Fruit fly (Drosophila melanogaster) whole organism, embryonic: ENCODE measurements around the gene CG34461.

Experiments
- Adf1 ChIP-seq: fragments of 200-800 bp; sonication (Bioruptor generic); IDR thresholded peaks from 2 replicates; pipeline ENCODE4 v1.3.6; 2022; ENCODE audit warnings: missing biosample characterization, missing genetic modification characterization
- CG10543 ChIP-seq: fragments of 200-800 bp; sonication (Bioruptor generic); optimal IDR thresholded peaks from 3 replicates; lab custom pipeline; 2017; ENCODE audit warnings: missing biosample characterization, mild to moderate bottlenecking, missing genetic modification characterization, moderate library complexity
- CG11247 ChIP-seq: fragments of 200-800 bp; sonication (Bioruptor generic); IDR thresholded peaks from 2 replicates; pipeline ENCODE4 v1.3.6; 2022; ENCODE audit warnings: missing biosample characterization, missing genetic modification characterization
- CG11456 ChIP-seq: fragments of 200-800 bp; sonication (Bioruptor generic); IDR thresholded peaks from 3 replicates; pipeline ENCODE4 v1.3.6; 2022; ENCODE audit warnings: missing biosample characterization, missing genetic modification characterization
- CG11504 ChIP-seq: fragments of 200-800 bp; sonication (Bioruptor generic); optimal IDR thresholded peaks from 3 replicates; lab custom pipeline; 2019; ENCODE audit warnings: missing biosample characterization, mild to moderate bottlenecking, missing genetic modification characterization, moderate library complexity
- CG11723 ChIP-seq: fragments of 200-800 bp; sonication (Bioruptor generic); optimal IDR thresholded peaks from 2 replicates; lab custom pipeline; 2017; ENCODE audit warnings: missing biosample characterization, mild to moderate bottlenecking, missing genetic modification characterization
- CG13624 ChIP-seq: fragments of 200-800 bp; sonication (Bioruptor generic); optimal IDR thresholded peaks from 2 replicates; lab custom pipeline; 2016; ENCODE audit warnings: missing biosample characterization, missing genetic modification characterization
- CG13775 ChIP-seq: fragments of 200-800 bp; sonication (Bioruptor generic); optimal IDR thresholded peaks from 3 replicates; lab custom pipeline; 2017; ENCODE audit warnings: missing biosample characterization, mild to moderate bottlenecking, missing genetic modification characterization
- CG14710 ChIP-seq: fragments of 200-800 bp; sonication (Bioruptor generic); optimal IDR thresholded peaks from 3 replicates; lab custom pipeline; 2019; ENCODE audit warnings: missing biosample characterization, mild to moderate bottlenecking, missing genetic modification characterization, moderate library complexity
- CG14860 ChIP-seq: fragments of 200-800 bp; sonication (Bioruptor generic); IDR thresholded peaks from 3 replicates; pipeline ENCODE4 v1.3.6; 2022; ENCODE audit warnings: missing biosample characterization, missing genetic modification characterization; ENCODE audit not compliant: partially characterized antibody
- CG16863 ChIP-seq: fragments of 200-800 bp; sonication (Bioruptor generic); optimal IDR thresholded peaks from 3 replicates; lab custom pipeline; 2016; ENCODE audit warnings: missing biosample characterization, missing genetic modification characterization
- CG17568 ChIP-seq: fragments of 200-800 bp; sonication (Bioruptor generic); optimal IDR thresholded peaks from 2 replicates; lab custom pipeline; 2018; ENCODE audit warnings: missing biosample characterization, mild to moderate bottlenecking, missing genetic modification characterization, moderate library complexity
- CG17612 ChIP-seq: fragments of 200-800 bp; sonication (Bioruptor generic); IDR thresholded peaks from 2 replicates; pipeline ENCODE4 v1.3.6; 2022; ENCODE audit warnings: missing biosample characterization, missing genetic modification characterization
- CG18764 ChIP-seq: fragments of 200-800 bp; sonication (Bioruptor generic); optimal IDR thresholded peaks from 3 replicates; lab custom pipeline; 2016; ENCODE audit warnings: missing biosample characterization, missing genetic modification characterization
- CG3281 ChIP-seq: fragments of 200-800 bp; sonication (Bioruptor generic); optimal IDR thresholded peaks from 3 replicates; lab custom pipeline; 2017; ENCODE audit warnings: missing biosample characterization, mild to moderate bottlenecking, missing genetic modification characterization
- CG3726 ChIP-seq: fragments of 200-800 bp; sonication (Bioruptor generic); IDR thresholded peaks from 3 replicates; pipeline ENCODE4, ENCODE4 v1.3.6; 2022; ENCODE audit warnings: missing biosample characterization, missing genetic modification characterization
- CG4424 ChIP-seq: fragments of 200-800 bp; sonication (Bioruptor generic); optimal IDR thresholded peaks from 3 replicates; lab custom pipeline; 2016; ENCODE audit warnings: missing biosample characterization, missing genetic modification characterization
- CG6272 ChIP-seq: fragments of 200-800 bp; sonication (Bioruptor generic); IDR thresholded peaks from 2 replicates; pipeline ENCODE4 v1.3.6; 2022; ENCODE audit warnings: missing biosample characterization, missing genetic modification characterization
- CG7786 ChIP-seq: fragments of 200-800 bp; sonication (Bioruptor generic); optimal IDR thresholded peaks from 2 replicates; lab custom pipeline; 2016; ENCODE audit warnings: missing biosample characterization, missing genetic modification characterization
- CG9437 ChIP-seq: fragments of 200-800 bp; sonication (Bioruptor generic); optimal IDR thresholded peaks from 2 replicates; lab custom pipeline; 2018; ENCODE audit warnings: missing biosample characterization, mild to moderate bottlenecking, missing genetic modification characterization
- CG9932 ChIP-seq: fragments of 200-800 bp; sonication (Bioruptor generic); IDR thresholded peaks from 2 replicates; pipeline ENCODE4 v1.3.6; 2022; ENCODE audit warnings: missing biosample characterization, missing genetic modification characterization
- Deaf1 ChIP-seq: fragments of 200-800 bp; optimal IDR thresholded peaks from 3 replicates; lab custom pipeline; 2019; ENCODE audit warnings: missing biosample characterization, mild to moderate bottlenecking, missing genetic modification characterization, moderate library complexity
- Dek ChIP-seq: fragments of 200-800 bp; sonication (Bioruptor generic); optimal IDR thresholded peaks from 3 replicates; lab custom pipeline; 2019; ENCODE audit warnings: missing biosample characterization, mild to moderate bottlenecking, missing genetic modification characterization, moderate library complexity
- Dfd ChIP-seq, 2 experiments: fragments of >200 bp; optimal IDR thresholded peaks; 2 replicates each; lab custom pipeline; 2017; ENCODE audit warnings: missing biosample characterization in 2 of 2, missing genetic modification characterization in 2 of 2
- E2f1 ChIP-seq: fragments of 200-800 bp; sonication (Bioruptor generic); IDR thresholded peaks from 2 replicates; pipeline ENCODE4 v1.3.6; 2022; ENCODE audit warnings: missing biosample characterization, missing genetic modification characterization
- ERR ChIP-seq: fragments of 200-800 bp; sonication (Bioruptor generic); optimal IDR thresholded peaks from 2 replicates; lab custom pipeline; 2016; ENCODE audit warnings: missing biosample characterization, missing genetic modification characterization
- HmgZ ChIP-seq: fragments of 200-800 bp; sonication (Bioruptor generic); optimal IDR thresholded peaks from 2 replicates; lab custom pipeline; 2018; ENCODE audit warnings: missing biosample characterization, mild to moderate bottlenecking, missing genetic modification characterization
- Hr39 ChIP-seq: fragments of >200 bp; optimal IDR thresholded peaks from 2 replicates; lab custom pipeline; 2017
- Jarid2 ChIP-seq: fragments of 200-800 bp; sonication (Bioruptor generic); optimal IDR thresholded peaks from 3 replicates; lab custom pipeline; 2017; ENCODE audit warnings: mild to moderate bottlenecking, missing biosample characterization, missing genetic modification reagents, missing genetic modification characterization
- Kr ChIP-seq: fragments of 200-800 bp; sonication (Bioruptor generic); optimal IDR thresholded peaks from 2 replicates; lab custom pipeline; 2017; ENCODE audit warnings: missing biosample characterization, mild to moderate bottlenecking, missing genetic modification characterization
- MTF-1 ChIP-seq: fragments of 200-800 bp; sonication (Bioruptor generic); optimal IDR thresholded peaks from 2 replicates; lab custom pipeline; 2018; ENCODE audit warnings: missing biosample characterization, mild to moderate bottlenecking, missing genetic modification characterization, borderline replicate concordance
- NC2α ChIP-seq: fragments of 200-800 bp; sonication (Bioruptor generic); optimal IDR thresholded peaks from 2 replicates; lab custom pipeline; 2016; ENCODE audit warnings: missing biosample characterization, missing genetic modification characterization
- Optix ChIP-seq: fragments of 200-800 bp; sonication (Bioruptor generic); IDR thresholded peaks from 3 replicates; pipeline ENCODE4 v1.3.6; 2022; ENCODE audit warnings: missing biosample characterization, missing genetic modification characterization
- Ptx1 ChIP-seq: fragments of 200-800 bp; sonication (Bioruptor generic); IDR thresholded peaks from 2 replicates; pipeline ENCODE4 v1.3.6; 2022; ENCODE audit warnings: missing biosample characterization, missing genetic modification characterization
- Side ChIP-seq: fragments of 200-800 bp; sonication (Bioruptor generic); optimal IDR thresholded peaks from 2 replicates; lab custom pipeline; 2016; ENCODE audit warnings: missing biosample characterization, missing genetic modification characterization
- Usf ChIP-seq: fragments of 200-800 bp; sonication (Bioruptor generic); optimal IDR thresholded peaks from 2 replicates; lab custom pipeline; 2017; ENCODE audit warnings: missing genotype, missing biosample characterization, missing genetic modification characterization
- Vsx1 ChIP-seq: fragments of 200-800 bp; sonication (Bioruptor generic); optimal IDR thresholded peaks from 2 replicates; lab custom pipeline; 2017; ENCODE audit warnings: missing biosample characterization, mild to moderate bottlenecking, missing genetic modification characterization, missing genetic modification reagents
- ab ChIP-seq: fragments of 200-800 bp; sonication (Bioruptor generic); optimal IDR thresholded peaks from 2 replicates; lab custom pipeline; 2016; ENCODE audit warnings: missing biosample characterization, missing genetic modification characterization
- ato ChIP-seq: fragments of 200-800 bp; sonication (Bioruptor generic); IDR thresholded peaks from 2 replicates; pipeline ENCODE4 v1.3.6; 2022; ENCODE audit warnings: missing biosample characterization, missing genetic modification characterization; ENCODE audit not compliant: partially characterized antibody
- bigmax ChIP-seq: fragments of 200-800 bp; sonication (Bioruptor generic); optimal IDR thresholded peaks from 2 replicates; lab custom pipeline; 2018; ENCODE audit warnings: missing biosample characterization, mild to moderate bottlenecking, missing genetic modification characterization
- btn ChIP-seq: fragments of 200-800 bp; sonication (Bioruptor generic); optimal IDR thresholded peaks from 2 replicates; lab custom pipeline; 2016; ENCODE audit warnings: missing biosample characterization, missing genetic modification characterization
- ewg ChIP-seq: fragments of 200-800 bp; sonication (Bioruptor generic); optimal IDR thresholded peaks from 3 replicates; lab custom pipeline; 2017; ENCODE audit warnings: mild to moderate bottlenecking, missing biosample characterization, missing genetic modification reagents, missing genetic modification characterization
- fru ChIP-seq: fragments of >200 bp; optimal IDR thresholded peaks from 2 replicates; lab custom pipeline; 2017
- fu2 ChIP-seq: fragments of 200-800 bp; sonication (Bioruptor generic); optimal IDR thresholded peaks from 2 replicates; lab custom pipeline; 2016; ENCODE audit warnings: missing biosample characterization, missing genetic modification characterization
- grn ChIP-seq: fragments of 200-800 bp; sonication (Bioruptor generic); optimal IDR thresholded peaks from 3 replicates; lab custom pipeline; 2017; ENCODE audit warnings: missing biosample characterization, missing genetic modification characterization
- gsb ChIP-seq: fragments of 200-800 bp; sonication (Bioruptor generic); IDR thresholded peaks from 2 replicates; pipeline ENCODE4 v1.3.6; 2022; ENCODE audit warnings: missing biosample characterization, missing genetic modification characterization
- kay ChIP-seq: fragments of 200-800 bp; sonication (Bioruptor generic); optimal IDR thresholded peaks from 2 replicates; lab custom pipeline; 2016; ENCODE audit warnings: missing biosample characterization, missing genetic modification characterization
- klu ChIP-seq: fragments of 200-800 bp; sonication (Bioruptor generic); IDR thresholded peaks from 2 replicates; pipeline ENCODE4 v1.3.6; 2022; ENCODE audit warnings: missing biosample characterization, missing genetic modification characterization
- maf-S ChIP-seq: fragments of 200-800 bp; sonication (Bioruptor generic); optimal IDR thresholded peaks from 2 replicates; lab custom pipeline; 2016; ENCODE audit warnings: missing biosample characterization, missing genetic modification characterization
- nerfin-1 ChIP-seq: fragments of 200-800 bp; sonication (Bioruptor generic); optimal IDR thresholded peaks from 3 replicates; lab custom pipeline; 2019; ENCODE audit warnings: missing biosample characterization, mild to moderate bottlenecking, missing genetic modification characterization, moderate library complexity
- pfk ChIP-seq: fragments of 200-800 bp; sonication (Bioruptor generic); optimal IDR thresholded peaks from 2 replicates; lab custom pipeline; 2018; ENCODE audit warnings: missing biosample characterization, mild to moderate bottlenecking, missing genetic modification characterization, moderate library complexity
- sens ChIP-seq: fragments of 200-800 bp; sonication (Bioruptor generic); peaks from one replicate; lab custom pipeline; 2016; ENCODE audit warnings: missing biosample characterization, missing genetic modification characterization
- tap ChIP-seq: fragments of 200-800 bp; optimal IDR thresholded peaks from 3 replicates; lab custom pipeline; 2019; ENCODE audit warnings: missing biosample characterization, mild to moderate bottlenecking, missing genetic modification characterization, moderate library complexity

CG34461 gene

DNA sequence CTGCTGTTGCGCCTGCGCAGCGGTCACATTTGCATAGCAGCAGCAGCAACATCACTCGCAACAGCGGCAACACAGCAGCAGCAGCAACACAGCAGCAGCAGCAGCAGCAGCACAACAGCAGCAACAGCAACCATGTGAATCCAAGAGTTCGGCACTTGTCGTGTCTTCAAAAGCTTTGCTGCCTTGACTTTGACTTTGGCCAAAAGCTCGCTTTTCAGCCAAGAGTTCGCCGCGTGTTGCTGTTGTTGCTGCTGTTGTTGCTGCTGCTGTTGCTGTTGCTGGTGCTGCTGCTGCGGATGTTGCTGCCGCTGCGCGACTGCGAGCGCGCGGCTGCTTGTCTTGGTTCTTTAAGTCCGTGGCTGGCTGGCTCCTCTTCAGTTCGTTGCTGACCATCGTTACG lies 46.4 kb downstream of the CG34461 start, which contains the start of gene ImpE1:
Gene ImpE1 (plus strand): TSS at position 371 of the 400 bp plus-strand sequence.
- 0 out of 2 replicates have a peak, but pooled peaks have one; percentile 16 for TF ChIP-seq CG9932 (GFP tag; lab: Robert Waterston, UW)
- TF ChIP-seq Hr39 (lab: Kevin White, UChicago): no peak
- TF ChIP-seq CG17568 (GFP tag; lab: Kevin White, UChicago): no peak
- no peak for TF ChIP-seq maf-S (GFP tag; lab: Kevin White, UChicago)
- TF ChIP-seq CG10543 (GFP tag; lab: Kevin White, UChicago): no peak
- TF ChIP-seq CG13624: no peak
- no peak for TF ChIP-seq Dek (tag; lab: Kevin White, UChicago)
- TF ChIP-seq CG7786: no peak
- TF ChIP-seq CG4424: no peak
- TF ChIP-seq ERR (GFP tag; lab: Kevin White, UChicago): no peak
- no peak for TF ChIP-seq CG18764 (GFP tag; lab: Kevin White, UChicago)
- TF ChIP-seq CG14860 (GFP tag; lab: Robert Waterston, UW): no peak
- no peak for TF ChIP-seq ab (GFP tag; lab: Kevin White, UChicago)
- no peak for TF ChIP-seq CG16863
- TF ChIP-seq Usf (GFP tag; lab: Kevin White, UChicago): no peak
- TF ChIP-seq ato (GFP tag; lab: Robert Waterston, UW): no peak
- TF ChIP-seq MTF-1 (GFP tag; lab: Kevin White, UChicago): no peak
- no peak for TF ChIP-seq CG3281 (GFP tag; lab: Kevin White, UChicago)
- no peak for TF ChIP-seq fru (lab: Kevin White, UChicago)
- TF ChIP-seq CG11247 (GFP tag; lab: Robert Waterston, UW): no peak
- no peak for TF ChIP-seq Side (GFP tag; lab: Kevin White, UChicago)
- 0 out of 2 replicates have a peak, but pooled peaks have one; percentile 23 for TF ChIP-seq klu (GFP tag; lab: Robert Waterston, UW)
- no peak for TF ChIP-seq CG14710 (tag; lab: Kevin White, UChicago)
- no peak for TF ChIP-seq CG11723 (GFP tag; lab: Kevin White, UChicago)
- no peak for TF ChIP-seq pfk (GFP tag; lab: Kevin White, UChicago)
- no peak for TF ChIP-seq CG3726 (GFP tag; lab: Robert Waterston, UW)
- TF ChIP-seq E2f1 (GFP tag; lab: Robert Waterston, UW): no peak
- peak; percentile 14 for TF ChIP-seq sens
- TF ChIP-seq tap (tag; lab: Kevin White, UChicago): no peak
- no peak for TF ChIP-seq NC2α
- TF ChIP-seq grn (GFP tag; lab: Kevin White, UChicago): no peak
- no peak for TF ChIP-seq Vsx1 (GFP tag; lab: Kevin White, UChicago)
- peak; percentile 73 for TF ChIP-seq Adf1 (GFP tag; lab: Robert Waterston, UW)
- TF ChIP-seq kay (GFP tag; lab: Kevin White, UChicago): no peak
- no peak for TF ChIP-seq nerfin-1 (tag; lab: Kevin White, UChicago)
- TF ChIP-seq HmgZ (tag; lab: Kevin White, UChicago): no peak
- peak; percentile 96 for TF ChIP-seq CG11504 (tag; lab: Kevin White, UChicago)
- no peak for TF ChIP-seq btn
- TF ChIP-seq Dfd (GFP tag; optimal IDR thresholded peaks at IDR 0.05; lab: Kevin White, UChicago): peak in 1 of 2 experiments; percentile 89
- TF ChIP-seq bigmax (GFP tag; lab: Kevin White, UChicago): no peak
- TF ChIP-seq CG13775: no peak
- no peak for TF ChIP-seq ewg
- TF ChIP-seq CG11456: 0 out of 3 replicates have a peak, but pooled peaks have one; percentile 5
- peak; percentile 80 for TF ChIP-seq Deaf1 (tag; lab: Kevin White, UChicago)
- TF ChIP-seq gsb (GFP tag; lab: Robert Waterston, UW): no peak
- no peak for TF ChIP-seq CG6272 (GFP tag; lab: Robert Waterston, UW)
- no peak for TF ChIP-seq Ptx1
- TF ChIP-seq Optix (GFP tag; lab: Robert Waterston, UW): no peak
- no peak for TF ChIP-seq CG9437
- TF ChIP-seq CG17612: no peak
- TF ChIP-seq fu2 (GFP tag; lab: Kevin White, UChicago): no peak
- TF ChIP-seq Kr: no peak
- TF ChIP-seq Jarid2 (GFP tag; lab: Kevin White, UChicago): no peak
